Worm (Caenorhabditis elegans): ENCODE results near the gene C33H5.2.

DNA sequence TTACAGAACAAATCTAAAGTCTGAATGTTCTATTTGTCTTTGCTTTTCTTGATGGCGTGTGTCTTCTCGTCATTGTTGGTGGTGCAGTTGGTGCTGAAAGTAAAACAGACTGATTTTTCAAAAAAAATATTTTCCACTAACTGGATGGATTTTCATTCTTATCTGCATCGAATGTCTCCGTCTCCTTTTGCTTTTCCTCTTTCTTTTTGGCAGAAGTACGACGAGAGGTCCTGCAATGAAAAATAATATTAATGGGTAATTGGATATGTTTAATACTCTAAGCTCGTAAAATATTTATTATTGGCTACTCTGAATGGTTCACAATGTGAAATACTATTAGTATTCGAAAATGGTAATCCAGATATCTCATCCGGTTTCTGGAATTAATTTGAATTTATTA, 44.7 kb upstream of the C33H5.2 start, which contains the start of gene del-7:
- TF ChIP-seq nhr-11 (tag; optimal IDR thresholded peaks at IDR 0.05) (no peak), pha-4 (GFP tag; IDR thresholded peaks at IDR 0.05) (no peak), pha-4 (tag; optimal IDR thresholded peaks at IDR 0.05) (no peak), duxl-1 (tag; optimal IDR thresholded peaks at IDR 0.05; ENCODE audit: poor library complexity) (no peak)
